Fruit fly (Drosophila melanogaster): ENCODE results near the gene Actn3.
A peak's percentile ranks its signal among the peaks of the same experiment; 100 is the strongest.

Gene Actn3

dm6 chr3R:16985547-16985946 is 8.0 kb upstream of the Actn3 start:
- TF ChIP-seq kay (GFP tag; ENCODE audit: borderline replicate concordance) (peak; percentile 79), bab1 (GFP tag; optimal IDR thresholded peaks at IDR 0.05) (no peak), Clk (GFP tag; optimal IDR thresholded peaks at IDR 0.05) (no peak)

dm6 chr3R:16984221-16984620 is 6.6 kb upstream of the Actn3 start:
- TF ChIP-seq CG33017 (tag; optimal IDR thresholded peaks at IDR 0.05) (no peak), Hr96 (GFP tag; optimal IDR thresholded peaks at IDR 0.05) (no peak), CG11617 (GFP tag; optimal IDR thresholded peaks at IDR 0.05) (no peak), Clk (GFP tag; optimal IDR thresholded peaks at IDR 0.05) (no peak), tj (GFP tag; optimal IDR thresholded peaks at IDR 0.05) (no peak), kay (GFP tag; ENCODE audit: borderline replicate concordance) (no peak), ovo (GFP tag; optimal IDR thresholded peaks at IDR 0.05) (no peak), Crg-1 (GFP tag; optimal IDR thresholded peaks at IDR 0.05) (no peak), cic (GFP tag; optimal IDR thresholded peaks at IDR 0.05) (no peak), pad (GFP tag; optimal IDR thresholded peaks at IDR 0.05) (no peak), CG1620 (GFP tag; optimal IDR thresholded peaks at IDR 0.05) (no peak), CG12768 (GFP tag; optimal IDR thresholded peaks at IDR 0.05) (no peak), CG7101 (tag; optimal IDR thresholded peaks at IDR 0.05) (no peak), Mnt (GFP tag; optimal IDR thresholded peaks at IDR 0.05) (no peak), cnc (optimal IDR thresholded peaks at IDR 0.05) (no peak), CG14711 (tag; optimal IDR thresholded peaks at IDR 0.05) (no peak)

dm6 chr3R:16983001-16983400 is 5.4 kb upstream of the Actn3 start:
- TF ChIP-seq CG12768 (GFP tag; optimal IDR thresholded peaks at IDR 0.05) = no peak
- no peak for TF ChIP-seq ovo (GFP tag; optimal IDR thresholded peaks at IDR 0.05)

dm6 chr3R:16982108-16982707 is 4.6 kb upstream of the Actn3 start, which contains the start of gene AhcyL2:
Gene AhcyL2 (minus strand): TSS chr3R:16982158.
- peak; percentile 12 for TF ChIP-seq CG12768 (GFP tag; optimal IDR thresholded peaks at IDR 0.05)
- TF ChIP-seq CG11617 (GFP tag; optimal IDR thresholded peaks at IDR 0.05) = no peak
- TF ChIP-seq CG5204 (GFP tag; optimal IDR thresholded peaks at IDR 0.05) = no peak
- TF ChIP-seq Mnt (GFP tag; optimal IDR thresholded peaks at IDR 0.05) = no peak
- TF ChIP-seq kay (GFP tag; ENCODE audit: borderline replicate concordance) = peak; percentile 78
- TF ChIP-seq bab1 (GFP tag; optimal IDR thresholded peaks at IDR 0.05) = no peak
- TF ChIP-seq tj (GFP tag; optimal IDR thresholded peaks at IDR 0.05) = no peak
- peak; percentile 23 for TF ChIP-seq CG33017 (tag; optimal IDR thresholded peaks at IDR 0.05)
- peak; percentile 74 for TF ChIP-seq cic (GFP tag; optimal IDR thresholded peaks at IDR 0.05)

dm6 chr3R:16980958-16981623 is 3.5 kb upstream of the Actn3 start:
- TF ChIP-seq bab1 (GFP tag; optimal IDR thresholded peaks at IDR 0.05) (no peak), CG7045 (GFP tag; optimal IDR thresholded peaks at IDR 0.05) (no peak), kay (GFP tag; ENCODE audit: borderline replicate concordance) (peak; percentile 53), Mnt (GFP tag; optimal IDR thresholded peaks at IDR 0.05) (no peak), CG7101 (tag; optimal IDR thresholded peaks at IDR 0.05) (peak; percentile 2)

dm6 chr3R:16974904-16975303 is 2.7 kb downstream of the Actn3 start, which contains the start of gene VhaM9.7-d:
Gene VhaM9.7-d (plus strand): TSS chr3R:16975204.
- no peak for TF ChIP-seq toe (GFP tag; optimal IDR thresholded peaks at IDR 0.05)
- no peak for TF ChIP-seq CG33017 (tag; optimal IDR thresholded peaks at IDR 0.05)
- no peak for TF ChIP-seq Crg-1 (GFP tag; optimal IDR thresholded peaks at IDR 0.05)
- TF ChIP-seq CG1620 (GFP tag; optimal IDR thresholded peaks at IDR 0.05) = no peak
- no peak for TF ChIP-seq CG12768 (GFP tag; optimal IDR thresholded peaks at IDR 0.05)
- TF ChIP-seq bab1 (GFP tag; optimal IDR thresholded peaks at IDR 0.05) = no peak

dm6 chr3R:16972575-16972974 is 5.0 kb downstream of the Actn3 start:
- TF ChIP-seq Hr96 (GFP tag; optimal IDR thresholded peaks at IDR 0.05) (no peak), CG12768 (GFP tag; optimal IDR thresholded peaks at IDR 0.05) (no peak), CG1620 (GFP tag; optimal IDR thresholded peaks at IDR 0.05) (no peak), CG11617 (GFP tag; optimal IDR thresholded peaks at IDR 0.05) (no peak), CG7045 (GFP tag; optimal IDR thresholded peaks at IDR 0.05) (no peak), CG7101 (tag; optimal IDR thresholded peaks at IDR 0.05) (no peak), ovo (GFP tag; optimal IDR thresholded peaks at IDR 0.05) (no peak), CG33017 (tag; optimal IDR thresholded peaks at IDR 0.05) (no peak), CG5204 (GFP tag; optimal IDR thresholded peaks at IDR 0.05) (no peak), Clk (GFP tag; optimal IDR thresholded peaks at IDR 0.05) (no peak), CG14711 (tag; optimal IDR thresholded peaks at IDR 0.05) (no peak), Crg-1 (GFP tag; optimal IDR thresholded peaks at IDR 0.05) (no peak)

All from whole organism, adult.